Worm (Caenorhabditis elegans) whole organism, young adult: Measurements from ENCODE around the gene anoh-2.

ENCODE experiments used
- ama-1 ChIP-seq, 3 experiments: fragments of 150-350 bp in 1 of 3; sonication (generic microtip) in 2 of 3; optimal IDR thresholded peaks; 2 replicates each; lab custom pipeline; 2014 to 2018; ENCODE audit warnings: missing biosample characterization in 2 of 3, missing genetic modification characterization in 2 of 3, missing genetic modification reagents in 2 of 3
- let-526 ChIP-seq: fragments of 200-800 bp; sonication (Bioruptor generic); IDR thresholded peaks from 2 replicates; pipeline ENCODE4 v1.3.6; 2022; ENCODE audit warnings: missing genetic modification reagents, missing genetic modification characterization, missing compliant biosample characterization
- nhr-80 ChIP-seq: sonication (generic microtip); optimal IDR thresholded peaks from 2 replicates; lab custom pipeline; 2016; ENCODE audit warnings: missing genetic modification characterization, missing compliant biosample characterization
- rec-8 ChIP-seq, 2 experiments: sonication (generic microtip); optimal IDR thresholded peaks; 2 replicates each; lab custom pipeline; 2016; ENCODE audit warnings: mild to moderate bottlenecking in 2 of 2, missing genetic modification characterization in 2 of 2, missing genetic modification reagents in 2 of 2, missing genotype in 2 of 2, missing biosample characterization in 1 of 2, missing compliant biosample characterization in 1 of 2, moderate library complexity in 1 of 2
- snpc-1.1 ChIP-seq: sonication (generic microtip); optimal IDR thresholded peaks from 2 replicates; lab custom pipeline; 2017; ENCODE audit warnings: missing genetic modification characterization, mild to moderate bottlenecking, missing compliant biosample characterization, antibody characterized with exemption, moderate library complexity, missing genotype, missing genetic modification reagents; ENCODE audit not compliant: insufficient read depth

DNA sequence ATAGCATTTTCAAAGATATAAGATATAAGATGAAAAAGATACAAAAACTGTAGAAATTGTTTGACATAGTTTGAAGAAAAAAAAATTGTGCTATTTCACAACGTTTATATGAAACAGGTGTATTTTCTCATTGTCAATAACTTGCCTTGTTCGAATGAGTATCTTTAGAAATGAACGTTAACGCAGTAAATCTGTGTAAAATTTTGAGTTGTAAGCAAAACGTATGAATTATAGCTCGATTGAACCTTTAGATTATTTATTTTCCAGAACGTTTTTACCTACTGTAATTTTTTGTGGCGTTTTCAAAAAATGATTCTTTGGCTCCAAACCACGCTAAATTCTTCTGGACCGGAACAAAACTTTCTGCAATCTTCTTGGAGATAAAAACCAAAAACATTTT is 26.4 kb upstream of the anoh-2 start:
- TF ChIP-seq ama-1 (optimal IDR thresholded peaks at IDR 0.05; lab: Kevin White, UChicago), result no peak
- no peak for TF ChIP-seq ama-1 (GFP tag; optimal IDR thresholded peaks at IDR 0.05; lab: Kevin White, UChicago)
- TF ChIP-seq snpc-1.1 (tag; lab: Kevin White, UChicago), result no peak
- no peak for TF ChIP-seq rec-8 (tag; optimal IDR thresholded peaks at IDR 0.05; lab: Kevin White, UChicago)
- TF ChIP-seq nhr-80 (tag; lab: Kevin White, UChicago), result no peak
- TF ChIP-seq let-526, result no peak
